Fruit fly (Drosophila melanogaster): ENCODE measurements around the gene CG13386.

DNA sequence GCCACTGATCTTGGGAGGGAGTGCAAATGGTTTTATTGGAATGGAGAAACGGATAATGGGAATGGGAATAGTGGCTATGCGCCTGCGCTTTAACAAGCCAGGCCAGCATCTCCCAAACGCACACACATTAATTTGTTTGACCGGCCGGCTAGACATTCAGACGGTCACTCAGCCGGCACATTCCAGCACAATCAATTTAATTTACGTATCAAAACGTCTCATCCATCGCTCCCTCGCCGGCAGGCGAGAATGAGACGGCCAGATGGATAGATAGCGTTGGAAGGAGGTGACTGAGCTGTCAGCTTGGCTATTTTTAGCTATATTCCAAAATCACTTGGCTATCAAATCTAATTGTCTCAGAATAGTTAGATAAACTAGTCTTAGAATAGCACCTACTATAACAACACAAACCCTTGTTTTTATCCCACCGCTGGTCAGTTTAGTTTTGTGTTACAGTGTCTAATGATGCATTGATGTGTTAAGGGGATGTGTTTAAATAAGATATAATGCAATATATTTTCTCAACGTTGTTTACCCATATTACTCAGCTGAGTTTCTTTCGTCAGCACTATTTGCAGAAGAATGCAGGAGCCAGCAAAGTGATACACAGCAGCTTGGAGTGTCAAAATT lies 24.8 kb downstream of the CG13386 start:
- TF ChIP-seq pan (optimal IDR thresholded peaks at IDR 0.05) (no peak), psq (optimal IDR thresholded peaks at IDR 0.05) (no peak), CG8478 (optimal IDR thresholded peaks at IDR 0.05) (no peak), EcR (GFP tag; optimal IDR thresholded peaks at IDR 0.05) (no peak), usp (GFP tag; optimal IDR thresholded peaks at IDR 0.05) (no peak)

Measured in whole organism.